Fruit fly (Drosophila melanogaster) whole organism, embryonic: ENCODE data around the gene CG34183.
A peak's percentile ranks its signal among the peaks of the same experiment; 100 is the strongest.

ENCODE experiments used
- B-H1 ChIP-seq: fragments of 200-800 bp; sonication (Bioruptor generic); IDR thresholded peaks from 3 replicates; pipeline ENCODE4 v1.3.6; 2022; ENCODE audit warnings: missing biosample characterization, missing genetic modification characterization
- BEAF-32 ChIP-seq: fragments of 200-800 bp; sonication (Bioruptor generic); optimal IDR thresholded peaks from 3 replicates; lab custom pipeline; 2017; ENCODE audit warnings: missing biosample characterization, missing genetic modification characterization, mild to moderate bottlenecking, moderate library complexity, missing genetic modification reagents
- Bgb ChIP-seq: fragments of 200-800 bp; sonication (Bioruptor generic); IDR thresholded peaks from 2 replicates; pipeline ENCODE4 v1.3.6; 2022; ENCODE audit warnings: missing biosample characterization, missing genetic modification characterization; ENCODE audit not compliant: partially characterized antibody
- CG10543 ChIP-seq: fragments of 200-800 bp; sonication (Bioruptor generic); optimal IDR thresholded peaks from 3 replicates; lab custom pipeline; 2017; ENCODE audit warnings: missing biosample characterization, mild to moderate bottlenecking, missing genetic modification characterization, moderate library complexity
- CG11695 ChIP-seq: fragments of 200-800 bp; sonication (Bioruptor generic); IDR thresholded peaks from 3 replicates; pipeline ENCODE4 v1.3.6; 2022; ENCODE audit warnings: missing biosample characterization, missing genetic modification characterization
- CG12104 ChIP-seq: fragments of 200-800 bp; sonication (Bioruptor generic); optimal IDR thresholded peaks from 3 replicates; lab custom pipeline; 2016; ENCODE audit warnings: missing biosample characterization, missing genetic modification characterization
- CG13775 ChIP-seq: fragments of 200-800 bp; sonication (Bioruptor generic); optimal IDR thresholded peaks from 3 replicates; lab custom pipeline; 2017; ENCODE audit warnings: missing biosample characterization, mild to moderate bottlenecking, missing genetic modification characterization
- CG14441 ChIP-seq: fragments of 200-800 bp; sonication (Bioruptor generic); IDR thresholded peaks from 2 replicates; pipeline ENCODE4 v1.3.6; 2022; ENCODE audit warnings: missing biosample characterization, missing genetic modification characterization
- CG1529 ChIP-seq: fragments of 200-800 bp; sonication (Bioruptor generic); optimal IDR thresholded peaks from 3 replicates; lab custom pipeline; 2018; ENCODE audit warnings: missing biosample characterization, missing genetic modification characterization
- CG1602 ChIP-seq: fragments of 200-800 bp; sonication (Bioruptor generic); optimal IDR thresholded peaks from 3 replicates; lab custom pipeline; 2016; ENCODE audit warnings: missing biosample characterization, missing genetic modification characterization
- CG17829 ChIP-seq: fragments of 200-800 bp; optimal IDR thresholded peaks from 2 replicates; lab custom pipeline; 2019; ENCODE audit warnings: missing biosample characterization, mild to moderate bottlenecking, missing genetic modification characterization, moderate library complexity
- CG18599 ChIP-seq: fragments of 200-800 bp; sonication (Bioruptor generic); optimal IDR thresholded peaks from 3 replicates; lab custom pipeline; 2017; ENCODE audit warnings: missing biosample characterization, missing genetic modification characterization, mild to moderate bottlenecking, moderate library complexity, missing genetic modification reagents
- CG31388 ChIP-seq: fragments of 200-800 bp; sonication (Bioruptor generic); optimal IDR thresholded peaks from 2 replicates; lab custom pipeline; 2016; ENCODE audit warnings: missing biosample characterization, missing genetic modification characterization
- CG32532 ChIP-seq: fragments of 200-800 bp; sonication (Bioruptor generic); IDR thresholded peaks from 2 replicates; pipeline ENCODE4 v1.3.6; 2022; ENCODE audit warnings: missing biosample characterization, missing genetic modification characterization
- CG32767 ChIP-seq: fragments of 200-800 bp; sonication (Bioruptor generic); IDR thresholded peaks from 2 replicates; pipeline ENCODE4 v1.3.6; 2022; ENCODE audit warnings: missing biosample characterization, missing genetic modification characterization
- CG3838 ChIP-seq: fragments of 200-800 bp; sonication (Bioruptor generic); optimal IDR thresholded peaks from 3 replicates; lab custom pipeline; 2016; ENCODE audit warnings: missing biosample characterization, missing genetic modification characterization
- CG43689 ChIP-seq: fragments of 200-800 bp; sonication (Bioruptor generic); IDR thresholded peaks from 2 replicates; pipeline ENCODE4 v1.3.6; 2022; ENCODE audit warnings: missing biosample characterization, missing genetic modification characterization
- CG4854 ChIP-seq: fragments of 200-800 bp; sonication (Bioruptor generic); optimal IDR thresholded peaks from 2 replicates; lab custom pipeline; 2016; ENCODE audit warnings: missing biosample characterization, missing genetic modification characterization, inconsistent platforms
- CG6791 ChIP-seq: fragments of 200-800 bp; sonication (Bioruptor generic); IDR thresholded peaks from 3 replicates; pipeline ENCODE4 v1.3.6; 2022; ENCODE audit warnings: missing biosample characterization, missing genetic modification characterization; ENCODE audit not compliant: partially characterized antibody
- CG7271 ChIP-seq: fragments of 200-800 bp; sonication (Bioruptor generic); optimal IDR thresholded peaks from 2 replicates; lab custom pipeline; 2018; ENCODE audit warnings: missing biosample characterization, mild to moderate bottlenecking, missing genetic modification characterization, moderate library complexity
- CG7786 ChIP-seq: fragments of 200-800 bp; sonication (Bioruptor generic); optimal IDR thresholded peaks from 2 replicates; lab custom pipeline; 2016; ENCODE audit warnings: missing biosample characterization, missing genetic modification characterization
- CG7839 ChIP-seq: fragments of 200-800 bp; sonication (Bioruptor generic); optimal IDR thresholded peaks from 3 replicates; lab custom pipeline; 2018; ENCODE audit warnings: missing biosample characterization, mild to moderate bottlenecking, missing genetic modification characterization, moderate library complexity
- CHES-1-like ChIP-seq: fragments of 200-800 bp; sonication (Bioruptor generic); optimal IDR thresholded peaks from 2 replicates; lab custom pipeline; 2016; ENCODE audit warnings: missing biosample characterization, missing genetic modification characterization
- Eip74EF ChIP-seq, 2 experiments: fragments of 200-800 bp in 1 of 2; fragments of >200 bp in 1 of 2; sonication (Bioruptor generic) in 1 of 2; optimal IDR thresholded peaks; 2 replicates each; lab custom pipeline; 2017 to 2019; ENCODE audit warnings: missing biosample characterization in 2 of 2, missing genetic modification characterization in 2 of 2, mild to moderate bottlenecking in 1 of 2, moderate library complexity in 1 of 2
- GATAe ChIP-seq: fragments of 200-800 bp; sonication (Bioruptor generic); conservative IDR thresholded peaks from 2 replicates; pipeline ENCODE4 v1.3.6; 2022; ENCODE audit warnings: missing biosample characterization, missing genetic modification characterization
- MBD-R2 ChIP-seq: fragments of 200-800 bp; sonication (Bioruptor generic); IDR thresholded peaks from 2 replicates; pipeline ENCODE4 v1.3.6; 2022; ENCODE audit warnings: missing biosample characterization, missing genetic modification characterization
- Ravus ChIP-seq: fragments of 200-800 bp; sonication (Bioruptor generic); IDR thresholded peaks from 2 replicates; pipeline ENCODE4 v1.3.6; 2022; ENCODE audit warnings: missing biosample characterization, missing genetic modification characterization
- Vsx1 ChIP-seq: fragments of 200-800 bp; sonication (Bioruptor generic); optimal IDR thresholded peaks from 2 replicates; lab custom pipeline; 2017; ENCODE audit warnings: missing biosample characterization, mild to moderate bottlenecking, missing genetic modification characterization, missing genetic modification reagents
- Xrp1 ChIP-seq: fragments of 200-800 bp; sonication (Bioruptor generic); IDR thresholded peaks from 2 replicates; pipeline ENCODE4 v1.3.6; 2022; ENCODE audit warnings: missing biosample characterization, missing genetic modification characterization
- ab ChIP-seq: fragments of 200-800 bp; sonication (Bioruptor generic); optimal IDR thresholded peaks from 2 replicates; lab custom pipeline; 2016; ENCODE audit warnings: missing biosample characterization, missing genetic modification characterization
- chinmo ChIP-seq: fragments of 200-800 bp; sonication (Bioruptor generic); IDR thresholded peaks from 4 replicates; pipeline ENCODE4 v1.3.6; 2022; ENCODE audit warnings: missing biosample characterization, missing genetic modification characterization; ENCODE audit not compliant: partially characterized antibody
- crc ChIP-seq: fragments of 200-800 bp; sonication (Bioruptor generic); optimal IDR thresholded peaks from 2 replicates; lab custom pipeline; 2016; ENCODE audit warnings: missing biosample characterization, missing genetic modification characterization
- emc ChIP-seq: fragments of 200-800 bp; sonication (Bioruptor generic); optimal IDR thresholded peaks from 2 replicates; lab custom pipeline; 2016; ENCODE audit warnings: missing biosample characterization, missing genetic modification characterization
- esg ChIP-seq: fragments of 200-800 bp; sonication (Bioruptor generic); conservative IDR thresholded peaks from 2 replicates; pipeline ENCODE4 v1.3.6; 2022; ENCODE audit warnings: missing biosample characterization, missing genetic modification characterization
- fd3F ChIP-seq: fragments of 200-800 bp; sonication (Bioruptor generic); optimal IDR thresholded peaks from 2 replicates; lab custom pipeline; 2018; ENCODE audit warnings: missing biosample characterization, mild to moderate bottlenecking, missing genetic modification characterization, moderate library complexity
- ftz-f1 ChIP-seq: fragments of 200-800 bp; sonication (Bioruptor generic); optimal IDR thresholded peaks from 2 replicates; lab custom pipeline; 2016; ENCODE audit warnings: missing biosample characterization, missing genetic modification characterization
- her ChIP-seq: fragments of 200-800 bp; sonication (Bioruptor generic); optimal IDR thresholded peaks from 2 replicates; lab custom pipeline; 2016; ENCODE audit warnings: missing biosample characterization, missing genetic modification characterization
- ind ChIP-seq: fragments of 200-800 bp; sonication (Bioruptor generic); optimal IDR thresholded peaks from 3 replicates; lab custom pipeline; 2016; ENCODE audit warnings: missing biosample characterization, missing genetic modification characterization
- jumu ChIP-seq: fragments of 200-800 bp; sonication (Bioruptor generic); optimal IDR thresholded peaks from 3 replicates; lab custom pipeline; 2016; ENCODE audit warnings: missing biosample characterization, missing genetic modification characterization
- mam ChIP-seq: fragments of 200-800 bp; sonication (Bioruptor generic); optimal IDR thresholded peaks from 3 replicates; lab custom pipeline; 2016; ENCODE audit warnings: missing biosample characterization, missing genetic modification characterization
- odd ChIP-seq: fragments of 200-800 bp; sonication (Bioruptor generic); optimal IDR thresholded peaks from 2 replicates; lab custom pipeline; 2017; ENCODE audit warnings: missing biosample characterization, mild to moderate bottlenecking, missing genetic modification characterization
- org-1 ChIP-seq: fragments of 200-800 bp; sonication (Bioruptor generic); optimal IDR thresholded peaks from 2 replicates; lab custom pipeline; 2017; ENCODE audit warnings: missing biosample characterization, missing genetic modification characterization
- peb ChIP-seq: fragments of 200-800 bp; sonication (Bioruptor generic); IDR thresholded peaks from 2 replicates; pipeline ENCODE4 v1.3.6; 2022; ENCODE audit warnings: missing biosample characterization, missing genetic modification characterization
- sens ChIP-seq: fragments of 200-800 bp; sonication (Bioruptor generic); peaks from one replicate; lab custom pipeline; 2016; ENCODE audit warnings: missing biosample characterization, missing genetic modification characterization
- so ChIP-seq: fragments of 200-800 bp; sonication (Bioruptor generic); IDR thresholded peaks from 3 replicates; pipeline ENCODE4 v1.3.6; 2022; ENCODE audit warnings: missing biosample characterization, missing genetic modification characterization
- sob ChIP-seq: fragments of 200-800 bp; sonication (Bioruptor generic); IDR thresholded peaks from 2 replicates; pipeline ENCODE4 v1.3.6; 2022; ENCODE audit warnings: missing biosample characterization, missing genetic modification characterization
- tgo ChIP-seq: fragments of 200-800 bp; sonication (Bioruptor generic); IDR thresholded peaks from 3 replicates; pipeline ENCODE4 v1.3.6; 2022; ENCODE audit warnings: missing biosample characterization, missing genetic modification characterization
- toy ChIP-seq: fragments of 200-800 bp; sonication (Bioruptor generic); IDR thresholded peaks from 2 replicates; pipeline ENCODE4 v1.3.6; 2022; ENCODE audit warnings: missing biosample characterization, missing genetic modification characterization
- unc-4 ChIP-seq: fragments of 200-800 bp; sonication (Bioruptor generic); IDR thresholded peaks from 2 replicates; pipeline ENCODE4 v1.3.6; 2022; ENCODE audit warnings: missing biosample characterization, missing genetic modification characterization; ENCODE audit not compliant: partially characterized antibody
- unpg ChIP-seq: fragments of 200-800 bp; sonication (Bioruptor generic); optimal IDR thresholded peaks from 3 replicates; lab custom pipeline; 2018; ENCODE audit warnings: missing biosample characterization, mild to moderate bottlenecking, missing genetic modification characterization, moderate library complexity

The CG34183 gene

DNA sequence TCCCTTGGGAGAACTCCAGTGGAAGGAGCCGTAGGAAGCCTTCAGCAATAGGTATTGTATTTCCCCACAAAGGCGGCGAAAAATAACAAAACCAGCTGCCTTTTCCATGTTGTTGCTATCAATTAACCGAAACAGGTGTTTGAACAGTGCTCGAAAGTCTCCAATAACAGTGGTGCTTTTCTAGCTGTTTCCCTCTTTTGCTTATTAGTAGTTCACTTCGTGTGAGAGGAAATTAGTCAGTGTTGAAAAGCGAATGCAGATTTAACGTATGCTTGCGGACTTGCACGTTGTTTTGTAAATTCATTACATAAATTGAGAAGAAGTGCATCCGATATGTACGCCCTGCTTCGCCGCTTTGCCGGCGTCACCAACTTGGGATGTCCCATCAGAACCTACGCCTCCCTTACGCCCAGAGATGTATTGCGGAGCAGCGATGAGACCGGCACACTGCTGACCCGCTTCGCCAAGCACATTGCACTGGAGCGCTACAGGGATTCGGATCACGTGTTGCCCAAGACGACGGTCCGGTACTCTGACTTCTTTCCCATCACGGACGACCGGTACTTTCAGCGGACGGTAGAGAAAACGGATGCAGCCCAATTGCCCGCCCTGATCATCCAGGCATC is 48.2 kb upstream of the CG34183 start, which contains the start of the genes Datp and CG4619 (continued):
- TF ChIP-seq CG17829 (tag; lab: Kevin White, UChicago), result no peak
- TF ChIP-seq CG32532 (GFP tag; lab: Robert Waterston, UW), result no peak
- TF ChIP-seq CG10543, result peak; percentile 29
- peak; percentile 46 for TF ChIP-seq ind (GFP tag; lab: Kevin White, UChicago)
- TF ChIP-seq CG32767 (GFP tag; lab: Robert Waterston, UW), result no peak
- TF ChIP-seq CG7271 (tag; lab: Kevin White, UChicago), result no peak
- TF ChIP-seq CG31388 (GFP tag; lab: Kevin White, UChicago), result no peak
- TF ChIP-seq chinmo (GFP tag; lab: Robert Waterston, UW), result no peak
- peak; percentile 93 for TF ChIP-seq MBD-R2 (GFP tag; lab: Robert Waterston, UW)
- TF ChIP-seq so (GFP tag; lab: Robert Waterston, UW), result no peak; the same call in 2 of the 3 replicates
- no peak for TF ChIP-seq CG13775
- no peak for TF ChIP-seq CG12104
- no peak for TF ChIP-seq unpg (GFP tag; lab: Kevin White, UChicago)
- peak; percentile 31; the same call in 1 of the 2 replicates for TF ChIP-seq Xrp1 (GFP tag; lab: Robert Waterston, UW)
- TF ChIP-seq sens (GFP tag; lab: Kevin White, UChicago), result peak; percentile 76
- peak; percentile 87 for TF ChIP-seq sob (GFP tag; lab: Robert Waterston, UW)
- TF ChIP-seq CG1602 (GFP tag; lab: Kevin White, UChicago), result no peak
- no peak for TF ChIP-seq ftz-f1 (GFP tag; lab: Kevin White, UChicago)
- TF ChIP-seq esg, result no peak
- no peak for TF ChIP-seq odd (GFP tag; lab: Kevin White, UChicago)
- peak; percentile 72 for TF ChIP-seq CG18599
- TF ChIP-seq ab, result no peak
- TF ChIP-seq CG6791 (GFP tag; lab: Robert Waterston, UW), result peak; percentile 65; the same call in 1 of the 3 replicates
- TF ChIP-seq CG1529 (GFP tag; lab: Kevin White, UChicago), result no peak
- peak; percentile 23 for TF ChIP-seq BEAF-32
- TF ChIP-seq CG43689 (GFP tag; lab: Robert Waterston, UW), result no peak
- TF ChIP-seq jumu (GFP tag; lab: Kevin White, UChicago), result peak; percentile 8
- TF ChIP-seq crc (GFP tag; lab: Kevin White, UChicago), result no peak
- TF ChIP-seq unc-4 (GFP tag; lab: Robert Waterston, UW), result peak; percentile 37; the same call in 1 of the 2 replicates
- TF ChIP-seq tgo (GFP tag; lab: Robert Waterston, UW), result no peak
- no peak for TF ChIP-seq Vsx1 (GFP tag; lab: Kevin White, UChicago)
- TF ChIP-seq B-H1 (GFP tag; lab: Robert Waterston, UW), result no peak
- TF ChIP-seq Ravus, result no peak
- TF ChIP-seq GATAe (GFP tag; lab: Robert Waterston, UW), result no peak
- peak; percentile 54 for TF ChIP-seq her (GFP tag; lab: Kevin White, UChicago)
- TF ChIP-seq CG7839, result no peak
- no peak for TF ChIP-seq CG11695 (GFP tag; lab: Robert Waterston, UW)
- peak; percentile 8; the same call in 1 of the 2 replicates for TF ChIP-seq Bgb (GFP tag; lab: Robert Waterston, UW)
- peak; percentile 29 for TF ChIP-seq CHES-1-like
- TF ChIP-seq toy (GFP tag; lab: Robert Waterston, UW), result no peak
- peak; percentile 63 for TF ChIP-seq mam
- TF ChIP-seq fd3F (GFP tag; lab: Kevin White, UChicago), result no peak
- no peak for TF ChIP-seq Eip74EF (GFP tag; optimal IDR thresholded peaks at IDR 0.05; lab: Kevin White, UChicago)
- no peak for TF ChIP-seq peb (GFP tag; lab: Robert Waterston, UW)
- 0 out of 2 replicates have a peak, but pooled peaks have one; percentile 35 for TF ChIP-seq CG14441 (GFP tag; lab: Robert Waterston, UW)
- TF ChIP-seq CG7786 (GFP tag; lab: Kevin White, UChicago), result peak; percentile 60
- peak; percentile 16 for TF ChIP-seq CG4854 (GFP tag; lab: Kevin White, UChicago)
- TF ChIP-seq CG3838, result no peak
- TF ChIP-seq emc (GFP tag; lab: Kevin White, UChicago), result peak; percentile 38
- TF ChIP-seq org-1 (GFP tag; lab: Kevin White, UChicago), result no peak
